Fruit fly (Drosophila melanogaster) whole organism, embryonic: Measurements from ENCODE around the gene Irc.

ENCODE experiments used
- B-H1 ChIP-seq: fragments of 200-800 bp; sonication (Bioruptor generic); IDR thresholded peaks from 3 replicates; pipeline ENCODE4 v1.3.6; 2022; ENCODE audit warnings: missing biosample characterization, missing genetic modification characterization
- Bteb2 ChIP-seq: fragments of 200-800 bp; sonication (Bioruptor generic); optimal IDR thresholded peaks from 2 replicates; lab custom pipeline; 2016; ENCODE audit warnings: missing biosample characterization, missing genetic modification characterization
- CG1024 ChIP-seq: fragments of 200-800 bp; sonication (Bioruptor generic); IDR thresholded peaks from 2 replicates; pipeline ENCODE4 v1.3.6; 2022; ENCODE audit warnings: missing biosample characterization, missing genetic modification characterization
- CG10979 ChIP-seq: fragments of 200-800 bp; sonication (Bioruptor generic); optimal IDR thresholded peaks from 2 replicates; lab custom pipeline; 2018; ENCODE audit warnings: missing biosample characterization, mild to moderate bottlenecking, missing genetic modification characterization, moderate library complexity
- CG11504 ChIP-seq: fragments of 200-800 bp; sonication (Bioruptor generic); optimal IDR thresholded peaks from 3 replicates; lab custom pipeline; 2019; ENCODE audit warnings: missing biosample characterization, mild to moderate bottlenecking, missing genetic modification characterization, moderate library complexity
- CG12659 ChIP-seq: fragments of 200-800 bp; sonication (Bioruptor generic); optimal IDR thresholded peaks from 3 replicates; lab custom pipeline; 2017; ENCODE audit warnings: mild to moderate bottlenecking, missing biosample characterization, missing genetic modification reagents, missing genetic modification characterization
- CG14710 ChIP-seq: fragments of 200-800 bp; sonication (Bioruptor generic); optimal IDR thresholded peaks from 3 replicates; lab custom pipeline; 2019; ENCODE audit warnings: missing biosample characterization, mild to moderate bottlenecking, missing genetic modification characterization, moderate library complexity
- CG14965 ChIP-seq: fragments of 200-800 bp; sonication (Bioruptor generic); optimal IDR thresholded peaks from 2 replicates; lab custom pipeline; 2016; ENCODE audit warnings: missing biosample characterization, missing genetic modification characterization, borderline replicate concordance
- CG15601 ChIP-seq: fragments of 200-800 bp; sonication (Bioruptor generic); optimal IDR thresholded peaks from 3 replicates; lab custom pipeline; 2019; ENCODE audit warnings: missing biosample characterization, mild to moderate bottlenecking, missing genetic modification characterization, moderate library complexity
- CG16779 ChIP-seq: fragments of 200-800 bp; sonication (Bioruptor generic); IDR thresholded peaks from 2 replicates; pipeline ENCODE4 v1.3.6; 2022; ENCODE audit warnings: missing biosample characterization, missing genetic modification characterization
- CG17912 ChIP-seq: fragments of 200-800 bp; sonication (Bioruptor generic); optimal IDR thresholded peaks from 2 replicates; lab custom pipeline; 2018; ENCODE audit warnings: missing biosample characterization, mild to moderate bottlenecking, missing genetic modification characterization
- CG18476 ChIP-seq: fragments of 200-800 bp; sonication (Bioruptor generic); optimal IDR thresholded peaks from 2 replicates; lab custom pipeline; 2016; ENCODE audit warnings: missing biosample characterization, mild to moderate bottlenecking, missing genetic modification characterization
- CG2129 ChIP-seq: fragments of 200-800 bp; sonication (Bioruptor generic); IDR thresholded peaks from 2 replicates; pipeline ENCODE4 v1.3.6; 2022; ENCODE audit warnings: missing biosample characterization, missing genetic modification characterization; ENCODE audit not compliant: partially characterized antibody
- CG32532 ChIP-seq: fragments of 200-800 bp; sonication (Bioruptor generic); IDR thresholded peaks from 2 replicates; pipeline ENCODE4 v1.3.6; 2022; ENCODE audit warnings: missing biosample characterization, missing genetic modification characterization
- CG34422 ChIP-seq: fragments of 200-800 bp; sonication (Bioruptor generic); IDR thresholded peaks from 3 replicates; pipeline ENCODE4 v1.3.6; 2022; ENCODE audit warnings: missing biosample characterization, missing genetic modification characterization
- CG4282 ChIP-seq: fragments of 200-800 bp; sonication (Bioruptor generic); optimal IDR thresholded peaks from 2 replicates; lab custom pipeline; 2016; ENCODE audit warnings: missing biosample characterization, missing genetic modification characterization
- CG4820 ChIP-seq: fragments of 200-800 bp; sonication (Bioruptor generic); optimal IDR thresholded peaks from 3 replicates; lab custom pipeline; 2016; ENCODE audit warnings: missing biosample characterization, missing genetic modification characterization
- CG6765 ChIP-seq: fragments of 200-800 bp; sonication (Bioruptor generic); optimal IDR thresholded peaks from 3 replicates; lab custom pipeline; 2017; ENCODE audit warnings: missing biosample characterization, mild to moderate bottlenecking, missing genetic modification characterization
- CG9437 ChIP-seq: fragments of 200-800 bp; sonication (Bioruptor generic); optimal IDR thresholded peaks from 2 replicates; lab custom pipeline; 2018; ENCODE audit warnings: missing biosample characterization, mild to moderate bottlenecking, missing genetic modification characterization
- CG9932 ChIP-seq: fragments of 200-800 bp; sonication (Bioruptor generic); IDR thresholded peaks from 2 replicates; pipeline ENCODE4 v1.3.6; 2022; ENCODE audit warnings: missing biosample characterization, missing genetic modification characterization
- D ChIP-seq, 2 experiments: fragments of 200-800 bp in 1 of 2; fragments of >200 bp in 1 of 2; sonication (Bioruptor generic) in 1 of 2; optimal IDR thresholded peaks; 2 replicates in 1 of 2; 3 replicates in 1 of 2; lab custom pipeline; 2017; ENCODE audit warnings: mild to moderate bottlenecking in 1 of 2, missing biosample characterization in 1 of 2, missing genetic modification characterization in 1 of 2, missing genetic modification reagents in 1 of 2
- Dbx ChIP-seq: fragments of 200-800 bp; sonication (Bioruptor generic); IDR thresholded peaks from 3 replicates; pipeline ENCODE4 v1.3.6; 2022; ENCODE audit warnings: missing biosample characterization, missing genetic modification characterization
- Dip3 ChIP-seq: fragments of 200-800 bp; sonication (Bioruptor generic); optimal IDR thresholded peaks from 3 replicates; lab custom pipeline; 2016; ENCODE audit warnings: missing biosample characterization, missing genetic modification characterization
- Doc3 ChIP-seq: fragments of 200-800 bp; sonication (Bioruptor generic); IDR thresholded peaks from 3 replicates; pipeline ENCODE4 v1.3.6; 2022; ENCODE audit warnings: missing biosample characterization, missing genetic modification characterization; ENCODE audit not compliant: partially characterized antibody
- Gsc ChIP-seq: fragments of 200-800 bp; sonication (Bioruptor generic); IDR thresholded peaks from 2 replicates; pipeline ENCODE4 v1.3.6; 2022; ENCODE audit warnings: missing biosample characterization, missing genetic modification characterization
- H2.0 ChIP-seq: fragments of 200-800 bp; sonication (Bioruptor generic); IDR thresholded peaks from 2 replicates; pipeline ENCODE4 v1.3.6; 2022; ENCODE audit warnings: missing biosample characterization, missing genetic modification characterization
- HmgZ ChIP-seq: fragments of 200-800 bp; sonication (Bioruptor generic); optimal IDR thresholded peaks from 2 replicates; lab custom pipeline; 2018; ENCODE audit warnings: missing biosample characterization, mild to moderate bottlenecking, missing genetic modification characterization
- Mes4 ChIP-seq: fragments of 200-800 bp; sonication (Bioruptor generic); optimal IDR thresholded peaks from 2 replicates; lab custom pipeline; 2016; ENCODE audit warnings: missing biosample characterization, missing genetic modification characterization
- Nf-YA ChIP-seq: fragments of 200-800 bp; sonication (Bioruptor generic); IDR thresholded peaks from 2 replicates; pipeline ENCODE4 v1.3.6; 2022; ENCODE audit warnings: missing biosample characterization, missing genetic modification characterization
- ara ChIP-seq: fragments of 200-800 bp; sonication (Bioruptor generic); IDR thresholded peaks from 2 replicates; pipeline ENCODE4 v1.3.6; 2022; ENCODE audit warnings: missing biosample characterization, missing genetic modification characterization
- ash1 ChIP-seq: fragments of 200-800 bp; sonication (Bioruptor generic); optimal IDR thresholded peaks from 2 replicates; lab custom pipeline; 2018; ENCODE audit warnings: missing biosample characterization, mild to moderate bottlenecking, missing genetic modification characterization
- bcd ChIP-seq: fragments of 200-800 bp; sonication (Bioruptor generic); optimal IDR thresholded peaks from 2 replicates; lab custom pipeline; 2017; ENCODE audit warnings: missing biosample characterization, mild to moderate bottlenecking, missing genetic modification characterization
- bowl ChIP-seq: fragments of 200-800 bp; sonication (Bioruptor generic); IDR thresholded peaks from 2 replicates; pipeline ENCODE4 v1.3.6; 2022; ENCODE audit warnings: missing biosample characterization, missing genetic modification characterization
- cg ChIP-seq: fragments of 200-800 bp; sonication (Bioruptor generic); optimal IDR thresholded peaks from 3 replicates; lab custom pipeline; 2019; ENCODE audit warnings: missing biosample characterization, mild to moderate bottlenecking, missing genetic modification characterization, moderate library complexity
- dimm ChIP-seq: fragments of 200-800 bp; sonication (Bioruptor generic); IDR thresholded peaks from 2 replicates; pipeline ENCODE4 v1.3.6; 2022; ENCODE audit warnings: missing biosample characterization, missing genetic modification characterization
- ewg ChIP-seq: fragments of 200-800 bp; sonication (Bioruptor generic); optimal IDR thresholded peaks from 3 replicates; lab custom pipeline; 2017; ENCODE audit warnings: mild to moderate bottlenecking, missing biosample characterization, missing genetic modification reagents, missing genetic modification characterization
- gcm ChIP-seq: fragments of 200-800 bp; sonication (Bioruptor generic); optimal IDR thresholded peaks from 2 replicates; lab custom pipeline; 2019; ENCODE audit warnings: missing biosample characterization, mild to moderate bottlenecking, missing genetic modification characterization, moderate library complexity
- grn ChIP-seq: fragments of 200-800 bp; sonication (Bioruptor generic); optimal IDR thresholded peaks from 3 replicates; lab custom pipeline; 2017; ENCODE audit warnings: missing biosample characterization, missing genetic modification characterization
- gsb-n ChIP-seq: fragments of 200-800 bp; sonication (Bioruptor generic); optimal IDR thresholded peaks from 3 replicates; lab custom pipeline; 2018; ENCODE audit warnings: missing biosample characterization, mild to moderate bottlenecking, missing genetic modification characterization
- luna ChIP-seq: fragments of 200-800 bp; sonication (Bioruptor generic); optimal IDR thresholded peaks from 2 replicates; lab custom pipeline; 2016; ENCODE audit warnings: missing biosample characterization, missing genetic modification characterization
- phol ChIP-seq: fragments of 200-800 bp; sonication (Bioruptor generic); optimal IDR thresholded peaks from 3 replicates; lab custom pipeline; 2018; ENCODE audit warnings: missing biosample characterization, mild to moderate bottlenecking, missing genetic modification characterization, moderate library complexity
- pzg ChIP-seq: fragments of 200-800 bp; sonication (Bioruptor generic); optimal IDR thresholded peaks from 3 replicates; lab custom pipeline; 2018; ENCODE audit warnings: missing biosample characterization, mild to moderate bottlenecking, missing genetic modification characterization, moderate library complexity
- scrt ChIP-seq: fragments of 200-800 bp; sonication (Bioruptor generic); optimal IDR thresholded peaks from 2 replicates; lab custom pipeline; 2018; ENCODE audit warnings: missing biosample characterization, mild to moderate bottlenecking, missing genetic modification characterization, moderate library complexity
- trem ChIP-seq: fragments of 200-800 bp; optimal IDR thresholded peaks from 3 replicates; lab custom pipeline; 2019; ENCODE audit warnings: missing biosample characterization, mild to moderate bottlenecking, missing genetic modification characterization, moderate library complexity
- tx ChIP-seq: fragments of 200-800 bp; sonication (Bioruptor generic); optimal IDR thresholded peaks from 2 replicates; lab custom pipeline; 2016; ENCODE audit warnings: missing biosample characterization, missing genetic modification characterization
- unc-4 ChIP-seq: fragments of 200-800 bp; sonication (Bioruptor generic); IDR thresholded peaks from 2 replicates; pipeline ENCODE4 v1.3.6; 2022; ENCODE audit warnings: missing biosample characterization, missing genetic modification characterization; ENCODE audit not compliant: partially characterized antibody
- usp ChIP-seq: fragments of >200 bp; optimal IDR thresholded peaks from 2 replicates; lab custom pipeline; 2017; ENCODE audit warnings: missing biosample characterization, missing genetic modification characterization
- vvl ChIP-seq: fragments of 200-800 bp; sonication (Bioruptor generic); IDR thresholded peaks from 2 replicates; pipeline ENCODE4 v1.3.6; 2022; ENCODE audit warnings: missing biosample characterization, missing genetic modification characterization

Gene Irc

DNA sequence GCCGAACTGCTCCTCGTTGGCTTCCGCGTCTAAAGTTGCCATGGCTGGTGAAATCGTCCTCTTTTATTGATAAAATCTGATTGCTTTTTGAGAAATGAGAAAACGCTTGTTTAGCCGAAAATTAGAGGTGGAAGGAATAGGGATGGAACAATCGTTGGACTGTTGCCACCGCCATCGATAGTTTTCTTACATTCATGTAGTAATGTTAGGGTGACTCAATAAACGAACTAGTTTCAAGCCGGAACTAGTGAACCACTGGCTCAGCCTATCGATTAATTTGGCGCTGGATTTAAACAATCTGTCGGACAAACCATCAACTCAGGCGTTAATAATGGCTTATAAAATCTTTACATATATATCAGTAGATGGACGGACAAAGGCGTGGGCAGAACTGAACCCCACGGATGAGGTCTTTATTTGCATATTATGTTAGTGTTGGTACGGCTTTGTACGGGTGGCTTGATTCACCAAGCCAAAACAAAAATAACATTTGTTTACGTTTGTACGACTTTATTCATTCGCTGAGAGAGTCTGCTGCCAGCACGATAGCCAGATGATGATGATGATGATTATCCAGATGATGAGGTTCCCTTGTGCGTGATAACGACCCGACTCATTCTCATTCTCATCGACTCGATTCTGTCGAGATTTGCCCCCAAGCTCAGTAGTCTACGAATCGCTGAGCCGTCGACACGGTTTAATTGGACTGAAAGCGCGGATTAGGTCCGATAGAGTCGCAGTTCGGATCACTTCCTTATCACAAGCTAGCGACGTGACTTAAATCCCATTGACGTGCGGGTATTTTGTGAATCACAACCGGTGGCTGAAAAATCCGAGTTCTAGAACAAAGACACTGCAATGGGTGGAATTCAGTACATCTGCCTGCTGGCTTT lies at the start of gene Irc, which contains the start of gene Sf3a1 (continued):
- no peak for TF ChIP-seq CG11504
- no peak for TF ChIP-seq Nf-YA (GFP tag; lab: Robert Waterston, UW)
- no peak for TF ChIP-seq CG16779
- peak; percentile 80; the same call in 1 of the 2 replicates for TF ChIP-seq vvl (GFP tag; lab: Robert Waterston, UW)
- no peak for TF ChIP-seq gcm (GFP tag; lab: Kevin White, UChicago)
- no peak for TF ChIP-seq scrt
- TF ChIP-seq bowl (GFP tag; lab: Robert Waterston, UW): no peak
- peak; percentile 93 for TF ChIP-seq Doc3 (GFP tag; lab: Robert Waterston, UW)
- TF ChIP-seq luna (GFP tag; lab: Kevin White, UChicago): no peak
- no peak for TF ChIP-seq ash1 (GFP tag; lab: Kevin White, UChicago)
- no peak for TF ChIP-seq B-H1
- TF ChIP-seq HmgZ (tag; lab: Kevin White, UChicago): peak; percentile 75
- TF ChIP-seq dimm (GFP tag; lab: Robert Waterston, UW): no peak
- peak; percentile 96 for TF ChIP-seq unc-4
- no peak for TF ChIP-seq Bteb2 (GFP tag; lab: Kevin White, UChicago)
- no peak for TF ChIP-seq CG14965 (GFP tag; lab: Kevin White, UChicago)
- TF ChIP-seq cg (GFP tag; lab: Kevin White, UChicago): peak; percentile 18
- peak; percentile 86 for TF ChIP-seq CG2129 (GFP tag; lab: Robert Waterston, UW)
- TF ChIP-seq Dbx (GFP tag; lab: Robert Waterston, UW): peak; percentile 48; the same call in 1 of the 3 replicates
- no peak for TF ChIP-seq CG10979
- peak; percentile 75 for TF ChIP-seq trem
- TF ChIP-seq H2.0 (GFP tag; lab: Robert Waterston, UW): no peak
- TF ChIP-seq CG4820: no peak
- TF ChIP-seq CG17912: no peak
- no peak for TF ChIP-seq CG18476 (GFP tag; lab: Kevin White, UChicago)
- TF ChIP-seq pzg: peak; percentile 95
- no peak for TF ChIP-seq usp (GFP tag; lab: Kevin White, UChicago)
- peak; percentile 2 for TF ChIP-seq CG15601 (tag; lab: Kevin White, UChicago)
- TF ChIP-seq CG9932 (GFP tag; lab: Robert Waterston, UW): peak; percentile 75
- TF ChIP-seq gsb-n: no peak
- TF ChIP-seq CG4282 (GFP tag; lab: Kevin White, UChicago): peak; percentile 21
- TF ChIP-seq CG6765: no peak
- TF ChIP-seq bcd (GFP tag; lab: Kevin White, UChicago): peak; percentile 1
- TF ChIP-seq ara (GFP tag; lab: Robert Waterston, UW): no peak
- TF ChIP-seq Mes4 (GFP tag; lab: Kevin White, UChicago): no peak
- TF ChIP-seq Dip3 (GFP tag; lab: Kevin White, UChicago): no peak
- peak; percentile 52 for TF ChIP-seq CG14710
- peak; percentile 46 for TF ChIP-seq CG32532 (GFP tag; lab: Robert Waterston, UW)
- no peak for TF ChIP-seq ewg (GFP tag; lab: Kevin White, UChicago)
- peak; percentile 10 for TF ChIP-seq grn
- no peak for TF ChIP-seq D (optimal IDR thresholded peaks at IDR 0.05; lab: Kevin White, UChicago)
- no peak for TF ChIP-seq D (GFP tag; optimal IDR thresholded peaks at IDR 0.05; lab: Kevin White, UChicago)
- peak; percentile 43 for TF ChIP-seq phol (tag; lab: Kevin White, UChicago)
- no peak for TF ChIP-seq CG9437 (GFP tag; lab: Kevin White, UChicago)
- no peak for TF ChIP-seq CG1024 (GFP tag; lab: Robert Waterston, UW)
- TF ChIP-seq Gsc: no peak
- TF ChIP-seq tx (GFP tag; lab: Kevin White, UChicago): peak; percentile 18
- TF ChIP-seq CG34422: peak; percentile 46; the same call in 1 of the 3 replicates
- peak; percentile 59 for TF ChIP-seq CG12659
